3 worm cellular contexts compared by ENCODE assay signal in genomic region chrX:11555527-11556137, ce11.
TF ChIP-seq lines count a peak whose summit lies in the region.

No protein-coding gene starts in this region.

TF ChIP-seq in whole organism, L1 larva, 84 proteins besides CTCF, POLR2A, EP300 and RAD21:
- peak; percentile 62 for TF ChIP-seq nhr-85 (tag; lab: Kevin White, UChicago)
- peak; percentile 14 for TF ChIP-seq lin-14 (GFP tag; optimal IDR thresholded peaks at IDR 0.05; lab: Kevin White, UChicago)
- no peak for TF ChIP-seq mab-9 (GFP tag; IDR thresholded peaks at IDR 0.05; lab: Robert Waterston, UW)
- TF ChIP-seq mdl-1 (tag; optimal IDR thresholded peaks at IDR 0.05; lab: Kevin White, UChicago): peak in 1 of 2 experiments; percentile 21
- TF ChIP-seq efl-1 (optimal IDR thresholded peaks at IDR 0.05; lab: Kevin White, UChicago): no peak
- TF ChIP-seq efl-1 (GFP tag; optimal IDR thresholded peaks at IDR 0.05 in 1 of 2; lab: Kevin White, UChicago): peak in 1 of 2 experiments; percentile 80
- no peak for TF ChIP-seq C16A3.4 (tag; optimal IDR thresholded peaks at IDR 0.05; lab: Kevin White, UChicago)
- no peak for TF ChIP-seq fos-1 (tag; optimal IDR thresholded peaks at IDR 0.05; lab: Kevin White, UChicago)
- TF ChIP-seq lin-13 (GFP tag; optimal IDR thresholded peaks at IDR 0.05; lab: Kevin White, UChicago): no peak
- TF ChIP-seq vab-15 (tag; optimal IDR thresholded peaks at IDR 0.05; lab: Kevin White, UChicago): peak; percentile 0
- TF ChIP-seq sox-4 (tag; optimal IDR thresholded peaks at IDR 0.05; lab: Kevin White, UChicago): no peak

TF ChIP-seq in whole organism, L2 larva, 48 proteins besides CTCF, POLR2A, EP300 and RAD21:
- TF ChIP-seq sma-9 (GFP tag; optimal IDR thresholded peaks at IDR 0.05; lab: Kevin White, UChicago) (peak; percentile 36), sma-9 (tag; optimal IDR thresholded peaks at IDR 0.05; lab: Kevin White, UChicago) (no peak), unc-55 (GFP tag; optimal IDR thresholded peaks at IDR 0.05; lab: Kevin White, UChicago) (peak; percentile 13), F13H6.1 (tag; optimal IDR thresholded peaks at IDR 0.05; lab: Kevin White, UChicago) (peak; percentile 30), lin-39 (tag; optimal IDR thresholded peaks at IDR 0.05; lab: Kevin White, UChicago) (no peak), nhr-129 (tag; optimal IDR thresholded peaks at IDR 0.05; lab: Kevin White, UChicago) (peak; percentile 49)

TF ChIP-seq in whole organism, L4 larva, 104 proteins besides CTCF, POLR2A, EP300 and RAD21:
- TF ChIP-seq mes-2 (tag; optimal IDR thresholded peaks at IDR 0.05; lab: Kevin White, UChicago; ENCODE audit: poor library complexity, severe bottlenecking): no peak
- TF ChIP-seq unc-62 (GFP tag; optimal IDR thresholded peaks at IDR 0.05 in 1 of 2; lab: Kevin White, UChicago): peak in 1 of 2 experiments; percentile 92
- TF ChIP-seq unc-62 (tag; optimal IDR thresholded peaks at IDR 0.05; lab: Kevin White, UChicago): no peak
- TF ChIP-seq hlh-30 (tag; optimal IDR thresholded peaks at IDR 0.05; lab: Kevin White, UChicago; ENCODE audit: insufficient read depth): peak; percentile 61
- no peak for TF ChIP-seq gei-8 (GFP tag; optimal IDR thresholded peaks at IDR 0.05; lab: Kevin White, UChicago)
- TF ChIP-seq aly-2 (tag; optimal IDR thresholded peaks at IDR 0.05; lab: Kevin White, UChicago): no peak
- TF ChIP-seq nhr-11 (tag; optimal IDR thresholded peaks at IDR 0.05; lab: Kevin White, UChicago): peak; percentile 31
- TF ChIP-seq lim-7 (GFP tag; IDR thresholded peaks at IDR 0.05; lab: Robert Waterston, UW): no peak
- no peak for TF ChIP-seq ceh-44 (GFP tag; IDR thresholded peaks at IDR 0.05; lab: Robert Waterston, UW)
- no peak for TF ChIP-seq ama-1 (optimal IDR thresholded peaks at IDR 0.05; lab: Kevin White, UChicago)
- TF ChIP-seq tag-97 (GFP tag; IDR thresholded peaks at IDR 0.05; lab: Robert Waterston, UW): 0 out of 2 replicates have a peak, but pooled peaks have one; percentile 50
- no peak for TF ChIP-seq rbr-2 (tag; optimal IDR thresholded peaks at IDR 0.05; lab: Kevin White, UChicago)
- TF ChIP-seq snpc-4 (tag; optimal IDR thresholded peaks at IDR 0.05; lab: Kevin White, UChicago): no peak
- no peak for TF ChIP-seq mdt-29 (GFP tag; IDR thresholded peaks at IDR 0.05; lab: Robert Waterston, UW)

Comparison
In these comparisons a context has a peak if more than half of its experiments do, and no peak if none do; other contexts are left out.
1. Of the 29 proteins assayed by ChIP-seq in both whole organism, L4 larva and whole organism, L1 larva: peak only in whole organism, L4 larva: nhr-11; only in whole organism, L1 larva: none; in both: none; in neither: 26; mixed calls (peak in some experiments, not most) for 2.